Fruit fly (Drosophila melanogaster) whole organism, prepupa: ENCODE measurements around the gene CG15563.

Source experiments
- Blimp-1 ChIP-seq: fragments of 200-800 bp; sonication (Bioruptor generic); optimal IDR thresholded peaks from 3 replicates; lab custom pipeline; 2017; ENCODE audit warnings: missing biosample characterization, missing genetic modification characterization, mild to moderate bottlenecking, moderate library complexity, missing genetic modification reagents
- CG10631 ChIP-seq: fragments of 200-800 bp; sonication (Bioruptor generic); optimal IDR thresholded peaks from 2 replicates; lab custom pipeline; 2016; ENCODE audit warnings: missing biosample characterization, missing genetic modification characterization
- CG11294 ChIP-seq: fragments of 200-800 bp; sonication (Bioruptor generic); IDR thresholded peaks from 2 replicates; pipeline ENCODE4 v1.3.6; 2022; ENCODE audit warnings: missing biosample characterization, missing genetic modification characterization
- CG15336 ChIP-seq: fragments of 200-800 bp; sonication (Bioruptor generic); IDR thresholded peaks from 2 replicates; pipeline ENCODE4 v1.3.6; 2022; ENCODE audit warnings: missing biosample characterization, missing genetic modification characterization
- CG16779 ChIP-seq: fragments of 200-800 bp; sonication (Bioruptor generic); optimal IDR thresholded peaks from 3 replicates; lab custom pipeline; 2017; ENCODE audit warnings: missing biosample characterization, mild to moderate bottlenecking, missing genetic modification characterization
- CG31627 ChIP-seq: fragments of 200-800 bp; sonication (Bioruptor generic); optimal IDR thresholded peaks from 3 replicates; lab custom pipeline; 2016; ENCODE audit warnings: missing biosample characterization, missing genetic modification characterization
- CG32006 ChIP-seq: fragments of 200-800 bp; sonication (Bioruptor generic); optimal IDR thresholded peaks from 3 replicates; lab custom pipeline; 2017; ENCODE audit warnings: missing biosample characterization, mild to moderate bottlenecking, missing genetic modification characterization
- CG34406 ChIP-seq: fragments of 200-800 bp; sonication (Bioruptor generic); optimal IDR thresholded peaks from 3 replicates; lab custom pipeline; 2016; ENCODE audit warnings: missing biosample characterization, missing genetic modification characterization
- CG3919 ChIP-seq: fragments of 200-800 bp; sonication (Bioruptor generic); optimal IDR thresholded peaks from 3 replicates; lab custom pipeline; 2016; ENCODE audit warnings: missing biosample characterization, missing genetic modification characterization
- CG6276 ChIP-seq: fragments of 200-800 bp; sonication (Bioruptor generic); optimal IDR thresholded peaks from 2 replicates; lab custom pipeline; 2017; ENCODE audit warnings: missing biosample characterization, mild to moderate bottlenecking, missing genetic modification characterization
- CG7368 ChIP-seq: fragments of 200-800 bp; sonication (Bioruptor generic); optimal IDR thresholded peaks from 3 replicates; lab custom pipeline; 2016; ENCODE audit warnings: missing biosample characterization, missing genetic modification characterization
- CG8119 ChIP-seq: fragments of 200-800 bp; sonication (Bioruptor generic); IDR thresholded peaks from 3 replicates; pipeline ENCODE4 v1.3.6; 2022; ENCODE audit warnings: missing biosample characterization, missing genetic modification characterization
- CG8319 ChIP-seq: fragments of 200-800 bp; sonication (Bioruptor generic); optimal IDR thresholded peaks from 3 replicates; lab custom pipeline; 2016; ENCODE audit warnings: missing biosample characterization, missing genetic modification characterization
- CG9139 ChIP-seq: fragments of 200-800 bp; sonication (Bioruptor generic); optimal IDR thresholded peaks from 3 replicates; lab custom pipeline; 2017; ENCODE audit warnings: missing biosample characterization, mild to moderate bottlenecking, missing genetic modification characterization
- Eip78C ChIP-seq: fragments of 200-800 bp; sonication (Bioruptor generic); peaks from one replicate; lab custom pipeline; 2016; ENCODE audit warnings: missing biosample characterization, missing genetic modification characterization
- Eip93F ChIP-seq: fragments of 200-800 bp; sonication (Bioruptor generic); optimal IDR thresholded peaks from 2 replicates; lab custom pipeline; 2016; ENCODE audit warnings: missing biosample characterization, mild to moderate bottlenecking, missing genetic modification characterization
- Ets21C ChIP-seq: fragments of 200-800 bp; sonication (Bioruptor generic); optimal IDR thresholded peaks from 3 replicates; lab custom pipeline; 2016; ENCODE audit warnings: missing biosample characterization, missing genetic modification characterization
- Ets96B ChIP-seq: fragments of 200-800 bp; optimal IDR thresholded peaks from 2 replicates; lab custom pipeline; 2019; ENCODE audit warnings: missing biosample characterization, mild to moderate bottlenecking, missing genetic modification characterization, moderate library complexity
- Gug ChIP-seq: fragments of 200-800 bp; sonication (Bioruptor generic); IDR thresholded peaks from 2 replicates; pipeline ENCODE4 v1.3.6; 2022; ENCODE audit warnings: missing biosample characterization, missing genetic modification characterization
- Hr38 ChIP-seq: sonication (Bioruptor generic); optimal IDR thresholded peaks from 2 replicates; lab custom pipeline; 2016; ENCODE audit warnings: missing biosample characterization, missing genetic modification characterization
- Hr4 ChIP-seq: fragments of 200-800 bp; sonication (Bioruptor generic); optimal IDR thresholded peaks from 3 replicates; lab custom pipeline; 2016; ENCODE audit warnings: missing biosample characterization, missing genetic modification characterization
- Sox15 ChIP-seq: fragments of 200-800 bp; sonication (Bioruptor generic); optimal IDR thresholded peaks from 3 replicates; lab custom pipeline; 2016; ENCODE audit warnings: missing biosample characterization, missing genetic modification characterization
- achi ChIP-seq: fragments of 200-800 bp; sonication (Bioruptor generic); optimal IDR thresholded peaks from 3 replicates; lab custom pipeline; 2016; ENCODE audit warnings: missing biosample characterization, missing genetic modification characterization
- acj6 ChIP-seq: fragments of 200-800 bp; sonication (Bioruptor generic); optimal IDR thresholded peaks from 3 replicates; lab custom pipeline; 2016; ENCODE audit warnings: missing biosample characterization, missing genetic modification characterization
- cyc ChIP-seq: fragments of 200-800 bp; sonication (Bioruptor generic); optimal IDR thresholded peaks from 3 replicates; lab custom pipeline; 2016; ENCODE audit warnings: missing biosample characterization, missing genetic modification characterization
- dsx ChIP-seq: fragments of 200-800 bp; optimal IDR thresholded peaks from 3 replicates; lab custom pipeline; 2019; ENCODE audit warnings: missing biosample characterization, mild to moderate bottlenecking, missing genetic modification characterization, moderate library complexity; ENCODE audit not compliant: poor library complexity, severe bottlenecking
- fd85E ChIP-seq: fragments of 200-800 bp; sonication (Bioruptor generic); optimal IDR thresholded peaks from 3 replicates; lab custom pipeline; 2016; ENCODE audit warnings: missing biosample characterization, missing genetic modification characterization
- fkh ChIP-seq: fragments of 200-800 bp; sonication (Bioruptor generic); optimal IDR thresholded peaks from 3 replicates; lab custom pipeline; 2017; ENCODE audit warnings: missing biosample characterization, mild to moderate bottlenecking, missing genetic modification characterization, moderate library complexity
- ss ChIP-seq, 2 experiments: fragments of 200-800 bp; sonication (Bioruptor generic); optimal IDR thresholded peaks; 2 replicates in 1 of 2; 3 replicates in 1 of 2; lab custom pipeline; 2017 to 2018; ENCODE audit warnings: mild to moderate bottlenecking in 2 of 2, missing biosample characterization in 2 of 2, missing genetic modification characterization in 2 of 2, moderate library complexity in 1 of 2
- svp ChIP-seq: fragments of 200-800 bp; sonication (Bioruptor generic); peaks from one replicate; lab custom pipeline; 2016; ENCODE audit warnings: missing biosample characterization, missing genetic modification characterization
- topi ChIP-seq: fragments of 200-800 bp; sonication (Bioruptor generic); optimal IDR thresholded peaks from 3 replicates; lab custom pipeline; 2016; ENCODE audit warnings: missing biosample characterization, missing genetic modification characterization
- vri ChIP-seq: fragments of 200-800 bp; sonication (Bioruptor generic); optimal IDR thresholded peaks from 3 replicates; lab custom pipeline; 2016; ENCODE audit warnings: missing biosample characterization, mild to moderate bottlenecking, missing genetic modification characterization

CG15563 gene

DNA sequence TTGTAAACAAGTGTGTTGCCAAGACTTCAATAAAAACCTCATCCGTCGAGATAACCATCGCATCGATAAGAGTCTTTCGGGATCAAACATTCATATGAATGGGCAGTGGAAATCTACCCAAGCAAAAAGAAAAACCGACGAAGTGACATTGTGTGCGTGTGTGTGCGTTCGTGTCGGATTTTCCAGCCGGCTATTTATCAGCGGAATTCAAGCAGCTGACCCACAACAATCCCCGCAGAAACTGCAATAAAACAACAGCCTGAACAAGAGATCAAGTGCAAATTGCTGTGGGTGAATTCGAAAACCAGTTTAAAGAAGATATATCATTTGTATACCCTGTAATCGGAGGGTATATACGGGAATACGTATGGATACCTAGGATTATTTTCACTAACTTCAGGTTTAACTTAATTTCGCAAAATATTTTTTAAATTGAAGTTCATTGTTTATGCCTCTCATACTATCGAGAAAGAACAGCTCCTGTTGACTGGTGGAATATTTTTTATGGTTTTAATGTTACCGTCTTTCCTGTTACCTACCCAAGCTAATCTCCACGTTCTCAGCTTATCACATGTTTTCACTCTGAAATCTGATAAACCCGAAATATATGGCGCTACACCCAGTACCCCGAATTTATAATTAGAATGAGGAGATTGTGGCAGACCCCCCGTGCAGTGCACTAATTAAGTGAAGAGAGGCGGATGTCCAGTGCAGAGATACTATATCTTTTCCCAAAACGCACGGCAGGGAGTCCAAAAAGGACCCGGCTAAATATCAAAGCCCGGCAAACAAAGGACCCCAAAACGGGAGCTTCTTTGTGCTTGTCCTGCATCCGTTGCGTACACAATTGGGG is 34.8 kb downstream of the CG15563 start (continued):
- TF ChIP-seq CG15336 (GFP tag; lab: Robert Waterston, UW) (peak; percentile 12; the same call in 1 of the 2 replicates), acj6 (GFP tag; lab: Kevin White, UChicago) (no peak), Blimp-1 (GFP tag; lab: Kevin White, UChicago) (no peak)

- TF ChIP-seq CG6276 (no peak), CG10631 (GFP tag; lab: Kevin White, UChicago) (no peak), Blimp-1 (GFP tag; lab: Kevin White, UChicago) (peak; percentile 3), CG11294 (GFP tag; lab: Robert Waterston, UW) (no peak), Sox15 (no peak), CG16779 (tag; lab: Kevin White, UChicago) (no peak), Eip78C (GFP tag; lab: Kevin White, UChicago) (peak; percentile 51), ss (GFP tag; optimal IDR thresholded peaks at IDR 0.05; lab: Kevin White, UChicago) (no peak), fkh (GFP tag; lab: Kevin White, UChicago) (peak; percentile 10), cyc (GFP tag; lab: Kevin White, UChicago) (no peak), Gug (GFP tag; lab: Robert Waterston, UW) (0 out of 2 replicates have a peak, but pooled peaks have one; percentile 31), topi (GFP tag; lab: Kevin White, UChicago) (no peak), dsx (GFP tag; lab: Kevin White, UChicago) (no peak), Hr38 (GFP tag; lab: Kevin White, UChicago) (no peak)
Observed at dm6 chr3R:31196731-31197130, 35.4 kb downstream of the CG15563 start, which contains the start of gene CG1544. TSS of gene CG1544 (plus strand) at chr3R:31196916.

- TF ChIP-seq vri (GFP tag; lab: Kevin White, UChicago) (peak; percentile 89), CG3919 (GFP tag; lab: Kevin White, UChicago) (no peak), fkh (GFP tag; lab: Kevin White, UChicago) (peak; percentile 67), CG9139 (GFP tag; lab: Kevin White, UChicago) (no peak), cyc (GFP tag; lab: Kevin White, UChicago) (no peak), CG6276 (no peak), CG7368 (GFP tag; lab: Kevin White, UChicago) (no peak), Gug (GFP tag; lab: Robert Waterston, UW) (no peak), Eip93F (GFP tag; lab: Kevin White, UChicago) (peak; percentile 61)
Observed at dm6 chr3R:31195695-31196113, 36.4 kb downstream of the CG15563 start, which contains the start of gene mesh. TSS of gene mesh (minus strand) at chr3R:31195762.

dm6 chr3R:31194627-31195026 is 37.5 kb downstream of the CG15563 start:
- no peak for TF ChIP-seq svp (GFP tag; lab: Kevin White, UChicago)
- TF ChIP-seq cyc (GFP tag; lab: Kevin White, UChicago), result no peak
- no peak for TF ChIP-seq dsx (GFP tag; lab: Kevin White, UChicago)
- no peak for TF ChIP-seq CG32006 (GFP tag; lab: Kevin White, UChicago)
- TF ChIP-seq Hr38 (GFP tag; lab: Kevin White, UChicago), result no peak
- peak; percentile 67 for TF ChIP-seq fkh (GFP tag; lab: Kevin White, UChicago)
- TF ChIP-seq Eip78C (GFP tag; lab: Kevin White, UChicago), result peak; percentile 18
- TF ChIP-seq Ets96B, result no peak
- no peak for TF ChIP-seq achi (GFP tag; lab: Kevin White, UChicago)
- TF ChIP-seq CG8319, result no peak
- no peak for TF ChIP-seq CG34406 (GFP tag; lab: Kevin White, UChicago)
- TF ChIP-seq fd85E (GFP tag; lab: Kevin White, UChicago), result no peak
- no peak for TF ChIP-seq Ets21C
- no peak for TF ChIP-seq Gug (GFP tag; lab: Robert Waterston, UW)
- peak; percentile 16 for TF ChIP-seq Eip93F (GFP tag; lab: Kevin White, UChicago)
- no peak for TF ChIP-seq Hr4 (GFP tag; lab: Kevin White, UChicago)
- TF ChIP-seq CG31627, result no peak
- TF ChIP-seq Blimp-1 (GFP tag; lab: Kevin White, UChicago), result no peak
- TF ChIP-seq vri (GFP tag; lab: Kevin White, UChicago), result peak; percentile 63
- no peak for TF ChIP-seq CG6276
- no peak for TF ChIP-seq CG11294 (GFP tag; lab: Robert Waterston, UW)
- no peak for TF ChIP-seq CG8119 (GFP tag; lab: Robert Waterston, UW)
